Worm (Caenorhabditis elegans): ENCODE results near the gene trpp-3.

trpp-3 gene

DNA sequence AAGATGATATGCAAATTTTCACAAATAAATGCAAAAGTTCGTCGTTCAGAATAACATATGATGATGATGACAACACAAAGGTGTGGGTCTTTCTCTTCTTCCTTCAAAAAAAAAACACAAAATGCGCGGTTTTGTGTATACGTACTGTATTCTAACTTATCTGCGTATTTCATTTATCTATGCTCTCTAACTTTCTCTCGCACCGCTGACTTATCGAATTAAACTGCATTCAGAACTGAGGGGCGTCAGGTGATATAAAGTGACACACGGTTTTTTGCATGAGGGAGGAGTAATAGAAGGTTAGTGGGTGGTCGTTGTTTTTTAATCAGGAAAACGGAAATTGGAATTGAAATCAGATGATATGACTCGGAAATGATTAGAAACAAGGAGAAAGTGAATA lies 25.1 kb upstream of the trpp-3 start, which contains the start of gene sod-4:
TSS of gene sod-4 (minus strand) at position 109 of the 400 bp plus-strand sequence.
- TF ChIP-seq ceh-30 (tag; optimal IDR thresholded peaks at IDR 0.05) (no peak), lin-11 (tag; optimal IDR thresholded peaks at IDR 0.05) (no peak), ceh-31 (tag; optimal IDR thresholded peaks at IDR 0.05) (no peak), dve-1 (tag; optimal IDR thresholded peaks at IDR 0.05) (no peak), ceh-9 (tag; optimal IDR thresholded peaks at IDR 0.05) (no peak), eyg-1 (tag; optimal IDR thresholded peaks at IDR 0.05) (no peak), nhr-232 (tag; optimal IDR thresholded peaks at IDR 0.05) (no peak), Y22D7AL.16 (tag; optimal IDR thresholded peaks at IDR 0.05) (no peak), ztf-16 (tag; optimal IDR thresholded peaks at IDR 0.05) (no peak), pax-1 (tag; optimal IDR thresholded peaks at IDR 0.05) (no peak), rnt-1 (tag; optimal IDR thresholded peaks at IDR 0.05) (no peak), hlh-8 (tag; optimal IDR thresholded peaks at IDR 0.05) (no peak), ceh-18 (tag; optimal IDR thresholded peaks at IDR 0.05) (no peak), ceh-34 (tag; optimal IDR thresholded peaks at IDR 0.05) (no peak), npax-4 (tag; optimal IDR thresholded peaks at IDR 0.05) (no peak), sdc-2 (tag; optimal IDR thresholded peaks at IDR 0.05) (no peak), ceh-14 (tag; optimal IDR thresholded peaks at IDR 0.05) (no peak)

DNA sequence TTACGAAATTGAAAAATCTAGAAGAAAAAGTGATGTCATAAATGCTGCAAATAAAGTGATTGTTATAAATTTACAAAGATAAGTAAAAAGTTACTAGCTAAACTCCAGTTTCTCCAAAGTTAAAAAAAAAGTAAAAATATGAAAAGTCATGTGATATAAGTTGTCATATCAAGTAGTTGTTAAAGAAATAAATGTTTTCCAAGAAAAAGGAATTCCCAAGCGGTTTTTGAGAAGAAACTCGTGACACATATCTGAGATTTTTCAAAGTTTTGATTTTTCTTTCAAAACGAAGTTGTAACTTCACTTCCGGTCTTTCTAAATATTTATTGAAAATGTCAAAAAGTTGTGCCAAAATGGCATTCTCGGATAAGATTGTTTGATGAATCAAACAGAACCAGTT lies 24.3 kb upstream of the trpp-3 start:
- no peak for TF ChIP-seq pros-1 (tag; optimal IDR thresholded peaks at IDR 0.05)
- TF ChIP-seq K02D7.2 (tag; optimal IDR thresholded peaks at IDR 0.05), result no peak
- no peak for TF ChIP-seq unc-55 (GFP tag; optimal IDR thresholded peaks at IDR 0.05)
- TF ChIP-seq ceh-24 (tag; optimal IDR thresholded peaks at IDR 0.05), result no peak
- no peak for TF ChIP-seq dve-1 (tag; optimal IDR thresholded peaks at IDR 0.05)
- no peak for TF ChIP-seq pqm-1 (tag; optimal IDR thresholded peaks at IDR 0.05)
- no peak for TF ChIP-seq dmd-4 (tag; optimal IDR thresholded peaks at IDR 0.05; ENCODE audit: borderline replicate concordance)
- no peak for TF ChIP-seq ztf-16 (tag; optimal IDR thresholded peaks at IDR 0.05)
- no peak for TF ChIP-seq ets-4 (tag; optimal IDR thresholded peaks at IDR 0.05)
- TF ChIP-seq npax-4 (tag; optimal IDR thresholded peaks at IDR 0.05), result no peak
- no peak for TF ChIP-seq nhr-232 (tag; optimal IDR thresholded peaks at IDR 0.05)
- TF ChIP-seq hlh-30 (tag; optimal IDR thresholded peaks at IDR 0.05; ENCODE audit: insufficient read depth), result no peak
- TF ChIP-seq nhr-11 (tag; optimal IDR thresholded peaks at IDR 0.05), result no peak
- TF ChIP-seq ttx-3 (tag; optimal IDR thresholded peaks at IDR 0.05), result no peak
- no peak for TF ChIP-seq ceh-48 (tag; optimal IDR thresholded peaks at IDR 0.05)
- no peak for TF ChIP-seq sdc-2 (tag; optimal IDR thresholded peaks at IDR 0.05)
- TF ChIP-seq fax-1 (tag; optimal IDR thresholded peaks at IDR 0.05), result no peak
- no peak for TF ChIP-seq ceh-2 (tag; optimal IDR thresholded peaks at IDR 0.05)
- no peak for TF ChIP-seq C38D4.7 (GFP tag; optimal IDR thresholded peaks at IDR 0.05)
- no peak for TF ChIP-seq hlh-15 (tag; optimal IDR thresholded peaks at IDR 0.05)

DNA sequence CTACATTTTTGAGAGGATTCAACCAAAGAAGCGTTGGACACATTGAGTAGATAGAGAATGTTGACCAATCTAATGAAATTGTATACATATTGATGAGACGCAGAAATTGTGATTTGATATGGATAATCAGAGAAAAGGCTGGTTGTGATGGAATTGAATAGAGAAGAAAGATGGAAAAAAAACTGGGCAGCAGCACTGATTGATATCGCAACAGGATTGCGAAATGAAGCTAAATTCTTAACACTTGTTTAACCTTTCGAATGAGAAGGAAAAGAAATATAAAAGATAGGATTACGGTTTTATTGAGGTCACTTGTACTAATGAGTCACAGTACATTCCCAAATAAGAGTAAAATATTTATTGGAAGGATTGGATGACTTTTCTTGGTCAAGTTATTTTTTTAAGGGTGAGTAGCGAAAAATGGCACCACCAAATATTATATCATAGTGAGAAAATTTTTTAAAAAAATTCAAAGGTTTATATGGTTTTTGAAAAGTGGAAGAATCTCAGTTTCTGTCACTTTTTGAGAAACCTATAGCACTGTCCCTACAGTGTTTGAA lies 23.1 kb upstream of the trpp-3 start:
- TF ChIP-seq nhr-11 (tag; optimal IDR thresholded peaks at IDR 0.05) (no peak), pqm-1 (tag; optimal IDR thresholded peaks at IDR 0.05) (no peak), hlh-8 (tag; optimal IDR thresholded peaks at IDR 0.05) (no peak), C38D4.7 (GFP tag; optimal IDR thresholded peaks at IDR 0.05) (no peak), syd-9 (tag; optimal IDR thresholded peaks at IDR 0.05) (no peak), ceh-19 (GFP tag; optimal IDR thresholded peaks at IDR 0.05) (no peak), pha-2 (tag; optimal IDR thresholded peaks at IDR 0.05) (no peak), ceh-2 (tag; optimal IDR thresholded peaks at IDR 0.05) (no peak)

DNA sequence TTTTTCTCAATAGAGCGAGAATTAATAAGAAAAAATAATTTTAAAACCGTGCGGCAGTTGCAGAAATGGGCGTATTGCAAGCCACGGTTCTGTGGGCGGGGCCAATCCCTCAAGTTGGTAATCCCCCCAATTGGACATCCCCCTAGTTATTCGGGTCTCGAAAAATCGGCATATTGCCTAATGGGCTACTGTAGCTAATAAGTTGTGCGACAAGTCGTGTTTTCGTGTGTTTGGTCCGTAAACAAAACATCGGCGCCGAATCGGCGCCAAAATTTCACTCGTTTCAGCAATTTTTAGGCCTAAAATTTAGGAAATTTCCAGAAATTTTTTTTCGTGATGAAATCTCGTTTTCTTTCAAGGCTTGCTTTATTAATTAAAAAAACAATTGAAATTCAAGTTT lies 21.0 kb upstream of the trpp-3 start:
- no peak for TF ChIP-seq unc-42 (tag; optimal IDR thresholded peaks at IDR 0.05)

DNA sequence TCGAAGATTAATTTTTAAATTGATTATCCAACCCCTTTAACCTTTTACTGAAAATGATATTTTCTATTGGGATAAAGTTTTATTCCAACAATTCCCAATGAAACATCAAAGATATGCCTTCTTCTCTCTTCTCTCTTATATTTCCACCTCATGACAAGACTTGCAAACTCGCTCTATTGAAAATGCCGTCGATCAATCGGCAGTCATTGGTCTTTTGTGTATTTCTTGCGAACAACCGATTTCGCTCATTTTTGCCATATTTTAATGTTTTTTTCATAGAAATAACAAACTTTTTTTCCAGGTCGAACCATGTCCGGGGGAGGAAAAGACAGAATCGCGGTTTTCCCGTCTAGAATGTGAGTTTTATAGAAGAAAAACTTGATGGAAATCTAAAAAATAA lies 17.6 kb upstream of the trpp-3 start, which contains the start of gene vha-14:
TSS of gene vha-14 (plus strand) at position 302 of the 400 bp plus-strand sequence.
- peak; percentile 40 for TF ChIP-seq nfya-1 (tag; optimal IDR thresholded peaks at IDR 0.05)
- TF ChIP-seq hlh-30 (tag; optimal IDR thresholded peaks at IDR 0.05; ENCODE audit: insufficient read depth), result peak; percentile 79
- no peak for TF ChIP-seq nhr-11 (tag; optimal IDR thresholded peaks at IDR 0.05)
- no peak for TF ChIP-seq ceh-2 (tag; optimal IDR thresholded peaks at IDR 0.05)

Data from whole organism, late embryonic.